Worm (Caenorhabditis elegans) whole organism, late embryonic: ENCODE data around the gene aqp-2.

ENCODE experiments used
- ahr-1 ChIP-seq: sonication (generic microtip); optimal IDR thresholded peaks from 2 replicates; lab custom pipeline; 2016; ENCODE audit warnings: missing genetic modification characterization, missing compliant biosample characterization
- ama-1 ChIP-seq: fragments of 150-350 bp; optimal IDR thresholded peaks from 2 replicates; lab custom pipeline; 2014
- eyg-1 ChIP-seq: sonication (generic microtip); optimal IDR thresholded peaks from 2 replicates; lab custom pipeline; 2016; ENCODE audit warnings: missing genotype, missing genetic modification characterization, missing compliant biosample characterization

DNA sequence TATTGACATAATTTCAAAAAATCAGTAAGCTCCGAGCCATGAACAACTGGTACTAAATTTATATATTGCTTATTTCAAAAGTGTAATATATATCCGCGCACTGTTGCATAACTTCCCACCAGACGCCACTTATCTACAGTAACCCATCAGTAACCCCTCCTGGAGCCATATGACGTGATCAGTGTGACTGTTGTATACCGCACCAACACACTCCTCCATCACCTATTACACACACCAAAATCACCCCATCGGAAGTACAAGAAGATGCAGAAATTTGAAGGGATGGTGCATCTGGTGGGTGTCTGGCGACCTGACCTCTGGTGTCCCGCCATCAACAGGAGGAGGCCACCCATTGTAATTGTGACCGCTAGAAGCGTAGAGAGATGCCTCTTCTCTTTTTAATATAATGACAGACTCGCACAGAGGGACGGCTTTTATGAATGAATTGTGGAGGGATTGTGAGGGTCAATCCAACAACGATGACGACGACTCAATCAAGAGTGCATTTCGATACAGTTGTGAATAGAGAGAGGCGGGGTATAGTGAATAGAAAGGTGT is 1.1 kb upstream of the aqp-2 start:
- TF ChIP-seq ama-1 (lab: Kevin White, UChicago) (no peak), eyg-1 (tag; lab: Kevin White, UChicago) (no peak), ahr-1 (no peak)
